Worm (Caenorhabditis elegans) whole organism, young adult: Measurements from ENCODE around the gene icln-1.

Experiments used
- B0019.2 ChIP-seq: fragments of 200-800 bp; sonication (Bioruptor generic); conservative IDR thresholded peaks from 2 replicates; pipeline ENCODE4 v1.3.6; 2022; ENCODE audit warnings: missing genetic modification reagents, missing genetic modification characterization, missing compliant biosample characterization
- B0035.1 ChIP-seq: sonication (generic microtip); optimal IDR thresholded peaks from 2 replicates; lab custom pipeline; 2016; ENCODE audit warnings: missing genetic modification characterization, mild to moderate bottlenecking, missing compliant biosample characterization, missing genotype, missing genetic modification reagents
- F57C9.4 ChIP-seq: sonication (generic microtip); optimal IDR thresholded peaks from 2 replicates; lab custom pipeline; 2017; ENCODE audit warnings: mild to moderate bottlenecking, missing genetic modification characterization, missing compliant biosample characterization
- T26A5.8 ChIP-seq: sonication (generic microtip); optimal IDR thresholded peaks from 2 replicates; lab custom pipeline; 2016; ENCODE audit warnings: missing genetic modification characterization, missing compliant biosample characterization
- Y56A3A.18 ChIP-seq: fragments of 200-800 bp; sonication (Bioruptor generic); IDR thresholded peaks from 2 replicates; pipeline ENCODE4 v1.3.6; 2022; ENCODE audit warnings: missing genetic modification reagents, missing genetic modification characterization, missing compliant biosample characterization
- Y95B8A.8 ChIP-seq: fragments of 200-800 bp; sonication (Bioruptor generic); IDR thresholded peaks from 2 replicates; pipeline ENCODE4 v1.3.6; 2022; ENCODE audit warnings: missing genetic modification reagents, missing genetic modification characterization, missing compliant biosample characterization
- akir-1 ChIP-seq: fragments of 200-800 bp; sonication (Bioruptor generic); optimal IDR thresholded peaks from 2 replicates; lab custom pipeline; 2018; ENCODE audit warnings: mild to moderate bottlenecking, missing genetic modification characterization, moderate library complexity, missing compliant biosample characterization
- attf-5 ChIP-seq: fragments of 200-800 bp; sonication (Bioruptor generic); optimal IDR thresholded peaks from 2 replicates; lab custom pipeline; 2018; ENCODE audit warnings: mild to moderate bottlenecking, missing genetic modification characterization, missing compliant biosample characterization
- cebp-2 ChIP-seq: fragments of 200-800 bp; sonication (Bioruptor generic); IDR thresholded peaks from 2 replicates; pipeline ENCODE4 v1.3.6; 2022; ENCODE audit warnings: missing genetic modification characterization, missing compliant biosample characterization
- ceh-27 ChIP-seq: fragments of 200-800 bp; sonication (Bioruptor generic); optimal IDR thresholded peaks from 2 replicates; lab custom pipeline; 2018; ENCODE audit warnings: mild to moderate bottlenecking, missing genetic modification characterization, moderate library complexity, missing compliant biosample characterization
- ceh-40 ChIP-seq: fragments of 200-800 bp; sonication (Bioruptor generic); IDR thresholded peaks from 2 replicates; pipeline ENCODE4 v1.3.6; 2022; ENCODE audit warnings: missing genetic modification characterization, missing compliant biosample characterization
- ceh-79 ChIP-seq: sonication (generic microtip); optimal IDR thresholded peaks from 2 replicates; lab custom pipeline; 2017; ENCODE audit warnings: mild to moderate bottlenecking, missing genetic modification characterization, missing compliant biosample characterization
- dox-1 ChIP-seq: fragments of 200-800 bp; sonication (Bioruptor generic); IDR thresholded peaks from 2 replicates; pipeline ENCODE4 v1.3.6; 2022; ENCODE audit warnings: missing genetic modification reagents, missing genetic modification characterization, missing compliant biosample characterization
- ekl-4 ChIP-seq: fragments of 200-800 bp; sonication (Bioruptor generic); IDR thresholded peaks from 2 replicates; pipeline ENCODE4 v1.3.6; 2022; ENCODE audit warnings: missing genetic modification reagents, missing genetic modification characterization, missing compliant biosample characterization
- ets-4 ChIP-seq: fragments of 200-800 bp; sonication (Bioruptor generic); optimal IDR thresholded peaks from 2 replicates; lab custom pipeline; 2018; ENCODE audit warnings: mild to moderate bottlenecking, missing genetic modification characterization, missing compliant biosample characterization
- hsf-1 ChIP-seq: fragments of 200-800 bp; sonication (Bioruptor generic); IDR thresholded peaks from 2 replicates; pipeline ENCODE4 v1.3.6; 2022; ENCODE audit warnings: missing genetic modification reagents, missing genetic modification characterization, missing compliant biosample characterization
- let-526 ChIP-seq: fragments of 200-800 bp; sonication (Bioruptor generic); IDR thresholded peaks from 2 replicates; pipeline ENCODE4 v1.3.6; 2022; ENCODE audit warnings: missing genetic modification reagents, missing genetic modification characterization, missing compliant biosample characterization
- lin-35 ChIP-seq, 3 experiments: fragments of 150-350 bp in 2 of 3; sonication (generic microtip) in 1 of 3; optimal IDR thresholded peaks; 2 replicates each; lab custom pipeline; 2014 to 2018; ENCODE audit warnings: missing biosample characterization in 3 of 3, missing genetic modification characterization in 3 of 3, missing genetic modification reagents in 3 of 3
- lin-40 ChIP-seq: sonication (generic microtip); optimal IDR thresholded peaks from 2 replicates; lab custom pipeline; 2016; ENCODE audit warnings: missing genetic modification characterization, mild to moderate bottlenecking, missing compliant biosample characterization, missing genotype, missing genetic modification reagents
- lir-1 ChIP-seq: fragments of 200-800 bp; sonication (Bioruptor generic); conservative IDR thresholded peaks from 2 replicates; pipeline ENCODE4 v1.3.6; 2022; ENCODE audit warnings: missing genetic modification reagents, missing genetic modification characterization, missing compliant biosample characterization
- nhr-80 ChIP-seq: sonication (generic microtip); optimal IDR thresholded peaks from 2 replicates; lab custom pipeline; 2016; ENCODE audit warnings: missing genetic modification characterization, missing compliant biosample characterization
- rec-8 ChIP-seq, 2 experiments: sonication (generic microtip); optimal IDR thresholded peaks; 2 replicates each; lab custom pipeline; 2016; ENCODE audit warnings: mild to moderate bottlenecking in 2 of 2, missing genetic modification characterization in 2 of 2, missing genetic modification reagents in 2 of 2, missing genotype in 2 of 2, missing biosample characterization in 1 of 2, missing compliant biosample characterization in 1 of 2, moderate library complexity in 1 of 2
- snpc-1.1 ChIP-seq: sonication (generic microtip); optimal IDR thresholded peaks from 2 replicates; lab custom pipeline; 2017; ENCODE audit warnings: missing genetic modification characterization, mild to moderate bottlenecking, missing compliant biosample characterization, antibody characterized with exemption, moderate library complexity, missing genotype, missing genetic modification reagents; ENCODE audit not compliant: insufficient read depth
- snpc-1.3 ChIP-seq: sonication (generic microtip); optimal IDR thresholded peaks from 2 replicates; lab custom pipeline; 2017; ENCODE audit warnings: missing genetic modification characterization, mild to moderate bottlenecking, missing compliant biosample characterization, antibody characterized with exemption, moderate library complexity, missing genotype, missing genetic modification reagents; ENCODE audit not compliant: insufficient read depth
- snpc-3.4 ChIP-seq: sonication (generic microtip); optimal IDR thresholded peaks from 2 replicates; lab custom pipeline; 2017; ENCODE audit warnings: missing genetic modification characterization, mild to moderate bottlenecking, missing compliant biosample characterization, antibody characterized with exemption, moderate library complexity, missing genotype, missing genetic modification reagents
- snpc-4 ChIP-seq, 5 experiments: fragments of 150-350 bp in 1 of 5; sonication (generic microtip) in 4 of 5; optimal IDR thresholded peaks; 2 replicates each; lab custom pipeline; 2014 to 2018; ENCODE audit warnings: missing genetic modification characterization in 5 of 5, missing biosample characterization in 3 of 5, antibody characterized with exemption in 2 of 5, mild to moderate bottlenecking in 2 of 5, missing compliant biosample characterization in 2 of 5, missing genotype in 2 of 5, moderate library complexity in 2 of 5, missing genetic modification reagents in 1 of 5
- somi-1 ChIP-seq: fragments of 200-800 bp; sonication (Bioruptor generic); optimal IDR thresholded peaks from 2 replicates; lab custom pipeline; 2018; ENCODE audit warnings: mild to moderate bottlenecking, missing genetic modification characterization, missing compliant biosample characterization
- sptf-2 ChIP-seq: fragments of 200-800 bp; sonication (Bioruptor generic); optimal IDR thresholded peaks from 2 replicates; lab custom pipeline; 2018; ENCODE audit warnings: mild to moderate bottlenecking, missing genetic modification characterization, missing compliant biosample characterization
- tbp1 ChIP-seq: fragments of 200-800 bp; sonication (Bioruptor generic); optimal IDR thresholded peaks from 2 replicates; lab custom pipeline; 2018; ENCODE audit warnings: mild to moderate bottlenecking, missing genetic modification characterization, missing compliant biosample characterization
- xnd-1 ChIP-seq: sonication (generic microtip); optimal IDR thresholded peaks from 2 replicates; lab custom pipeline; 2016; ENCODE audit warnings: missing genotype, missing genetic modification reagents, missing genetic modification characterization, missing compliant biosample characterization
- ztf-22 ChIP-seq: fragments of 200-800 bp; sonication (Bioruptor generic); optimal IDR thresholded peaks from 2 replicates; lab custom pipeline; 2018; ENCODE audit warnings: mild to moderate bottlenecking, missing genetic modification characterization, moderate library complexity, missing compliant biosample characterization
- ztf-26 ChIP-seq: sonication (generic microtip); optimal IDR thresholded peaks from 2 replicates; lab custom pipeline; 2017; ENCODE audit warnings: missing genetic modification characterization, missing compliant biosample characterization

icln-1 gene

ce11 chrIV:9114078-9114477, 18.6 kb upstream of the icln-1 start:
- no peak for TF ChIP-seq ceh-40 (GFP tag; lab: Robert Waterston, UW)
- TF ChIP-seq dox-1 (GFP tag; lab: Robert Waterston, UW): no peak
- no peak for TF ChIP-seq tbp1 (GFP tag; lab: Kevin White, UChicago)
- TF ChIP-seq sptf-2: no peak
- TF ChIP-seq ekl-4: no peak

- TF ChIP-seq ets-4 (GFP tag; lab: Kevin White, UChicago): peak; percentile 46
- no peak for TF ChIP-seq akir-1
- peak; percentile 85 for TF ChIP-seq nhr-80 (tag; lab: Kevin White, UChicago)
- TF ChIP-seq, all 124 proteins: peak for 2
Observed at ce11 chrIV:9112019-9112418, 16.6 kb upstream of the icln-1 start.

ce11 chrIV:9108631-9109030, 13.2 kb upstream of the icln-1 start, which contains the start of gene aly-1:
Gene aly-1, plus strand, starts transcription at chrIV:9108931.
- TF ChIP-seq Y95B8A.8 (no peak), let-526 (GFP tag; lab: Robert Waterston, UW) (no peak), T26A5.8 (no peak), ztf-26 (no peak), ztf-22 (GFP tag; lab: Kevin White, UChicago) (no peak)

ce11 chrIV:9107464-9107863, 12.0 kb upstream of the icln-1 start:
- TF ChIP-seq lin-40 (tag; lab: Kevin White, UChicago): no peak
- TF ChIP-seq rec-8 (tag; optimal IDR thresholded peaks at IDR 0.05; lab: Kevin White, UChicago): no peak
- TF ChIP-seq snpc-1.1 (tag; lab: Kevin White, UChicago): no peak
- peak; percentile 43 for TF ChIP-seq attf-5 (GFP tag; lab: Kevin White, UChicago)
- TF ChIP-seq ekl-4: no peak
- TF ChIP-seq lir-1: no peak
- TF ChIP-seq dox-1 (GFP tag; lab: Robert Waterston, UW): no peak
- TF ChIP-seq Y56A3A.18 (GFP tag; lab: Robert Waterston, UW): no peak
- peak; percentile 15 for TF ChIP-seq nhr-80 (tag; lab: Kevin White, UChicago)
- TF ChIP-seq hsf-1 (GFP tag; lab: Robert Waterston, UW): no peak
- no peak for TF ChIP-seq somi-1 (GFP tag; lab: Kevin White, UChicago)
- no peak for TF ChIP-seq F57C9.4 (tag; lab: Kevin White, UChicago)
- no peak for TF ChIP-seq B0019.2 (GFP tag; lab: Robert Waterston, UW)
- TF ChIP-seq ceh-27 (GFP tag; lab: Kevin White, UChicago): no peak
- TF ChIP-seq xnd-1: no peak
- no peak for TF ChIP-seq snpc-4 (GFP tag; optimal IDR thresholded peaks at IDR 0.05; lab: Kevin White, UChicago)
- TF ChIP-seq snpc-4 (tag; optimal IDR thresholded peaks at IDR 0.05; lab: Kevin White, UChicago): peak in 1 of 4 experiments; percentile 18
- TF ChIP-seq B0035.1: no peak
- TF ChIP-seq snpc-1.3 (tag; lab: Kevin White, UChicago): no peak
- TF ChIP-seq cebp-2 (GFP tag; lab: Robert Waterston, UW): no peak
- no peak for TF ChIP-seq ceh-79 (tag; lab: Kevin White, UChicago)
- no peak for TF ChIP-seq lin-35 (GFP tag; optimal IDR thresholded peaks at IDR 0.05; lab: Kevin White, UChicago)
- peak; percentile 4 for TF ChIP-seq snpc-3.4 (tag; lab: Kevin White, UChicago)
